Fruit fly (Drosophila melanogaster): ENCODE results near the gene CG34116.
A peak's percentile ranks its signal among the peaks of the same experiment; 100 is the strongest.

dm6 chr3L:19793438-19793998 lies 12.3 kb downstream of the CG34116 start, which contains the start of the genes CG42637, Gyc76C and SREBP:
- TF ChIP-seq insv (optimal IDR thresholded peaks at IDR 0.05) (no peak), h (optimal IDR thresholded peaks at IDR 0.05) (no peak), psq (optimal IDR thresholded peaks at IDR 0.05) (no peak), Myc (optimal IDR thresholded peaks at IDR 0.05) (no peak), Sin3A (optimal IDR thresholded peaks at IDR 0.05) (peak; percentile 43), ttk (optimal IDR thresholded peaks at IDR 0.05) (no peak)
